Fruit fly (Drosophila melanogaster) whole organism, embryonic: ENCODE results near the gene orion.
A peak's percentile ranks its signal among the peaks of the same experiment; 100 is the strongest.

Experiments used
- CG1024 ChIP-seq: fragments of 200-800 bp; sonication (Bioruptor generic); IDR thresholded peaks from 2 replicates; pipeline ENCODE4 v1.3.6; 2022; ENCODE audit warnings: missing biosample characterization, missing genetic modification characterization
- CG10274 ChIP-seq: fragments of 200-800 bp; sonication (Bioruptor generic); optimal IDR thresholded peaks from 3 replicates; lab custom pipeline; 2017; ENCODE audit warnings: missing biosample characterization, mild to moderate bottlenecking, missing genetic modification characterization
- CG10654 ChIP-seq: fragments of 200-800 bp; sonication (Bioruptor generic); optimal IDR thresholded peaks from 2 replicates; lab custom pipeline; 2016; ENCODE audit warnings: missing biosample characterization, missing genetic modification characterization
- CG10979 ChIP-seq: fragments of 200-800 bp; sonication (Bioruptor generic); optimal IDR thresholded peaks from 2 replicates; lab custom pipeline; 2018; ENCODE audit warnings: missing biosample characterization, mild to moderate bottlenecking, missing genetic modification characterization, moderate library complexity
- CG11560 ChIP-seq: fragments of 200-800 bp; sonication (Bioruptor generic); IDR thresholded peaks from 3 replicates; pipeline ENCODE4 v1.3.6; 2022; ENCODE audit warnings: missing biosample characterization, missing genetic modification characterization
- CG12104 ChIP-seq: fragments of 200-800 bp; sonication (Bioruptor generic); optimal IDR thresholded peaks from 3 replicates; lab custom pipeline; 2016; ENCODE audit warnings: missing biosample characterization, missing genetic modification characterization
- CG13624 ChIP-seq: fragments of 200-800 bp; sonication (Bioruptor generic); optimal IDR thresholded peaks from 2 replicates; lab custom pipeline; 2016; ENCODE audit warnings: missing biosample characterization, missing genetic modification characterization
- CG15269 ChIP-seq: fragments of 200-800 bp; sonication (Bioruptor generic); optimal IDR thresholded peaks from 2 replicates; lab custom pipeline; 2018; ENCODE audit warnings: missing biosample characterization, mild to moderate bottlenecking, missing genetic modification characterization, moderate library complexity
- CG1529 ChIP-seq: fragments of 200-800 bp; sonication (Bioruptor generic); optimal IDR thresholded peaks from 3 replicates; lab custom pipeline; 2018; ENCODE audit warnings: missing biosample characterization, missing genetic modification characterization
- CG17328 ChIP-seq: fragments of 200-800 bp; sonication (Bioruptor generic); IDR thresholded peaks from 2 replicates; pipeline ENCODE4 v1.3.6; 2022; ENCODE audit warnings: missing biosample characterization, missing genetic modification characterization
- CG17359 ChIP-seq: fragments of 200-800 bp; sonication (Bioruptor generic); optimal IDR thresholded peaks from 3 replicates; lab custom pipeline; 2018; ENCODE audit warnings: missing biosample characterization, mild to moderate bottlenecking, missing genetic modification characterization, moderate library complexity
- CG17829 ChIP-seq: fragments of 200-800 bp; optimal IDR thresholded peaks from 2 replicates; lab custom pipeline; 2019; ENCODE audit warnings: missing biosample characterization, mild to moderate bottlenecking, missing genetic modification characterization, moderate library complexity
- CG2199 ChIP-seq: fragments of 200-800 bp; sonication (Bioruptor generic); IDR thresholded peaks from 3 replicates; pipeline ENCODE4 v1.3.6; 2022; ENCODE audit warnings: missing biosample characterization, missing genetic modification characterization
- CG2678 ChIP-seq: fragments of 200-800 bp; sonication (Bioruptor generic); optimal IDR thresholded peaks from 3 replicates; lab custom pipeline; 2019; ENCODE audit warnings: missing biosample characterization, mild to moderate bottlenecking, missing genetic modification characterization, moderate library complexity
- CG2712 ChIP-seq: fragments of 200-800 bp; optimal IDR thresholded peaks from 3 replicates; lab custom pipeline; 2019; ENCODE audit warnings: missing biosample characterization, mild to moderate bottlenecking, missing genetic modification characterization, moderate library complexity
- CG30403 ChIP-seq: fragments of 200-800 bp; sonication (Bioruptor generic); optimal IDR thresholded peaks from 3 replicates; lab custom pipeline; 2016; ENCODE audit warnings: missing biosample characterization, missing genetic modification characterization
- CG31441 ChIP-seq: fragments of 200-800 bp; sonication (Bioruptor generic); IDR thresholded peaks from 2 replicates; pipeline ENCODE4 v1.3.6; 2022; ENCODE audit warnings: missing biosample characterization, missing genetic modification characterization
- CG5245 ChIP-seq: fragments of 200-800 bp; sonication (Bioruptor generic); optimal IDR thresholded peaks from 3 replicates; lab custom pipeline; 2016; ENCODE audit warnings: missing biosample characterization, missing genetic modification characterization
- CG8924 ChIP-seq: fragments of 200-800 bp; optimal IDR thresholded peaks from 3 replicates; lab custom pipeline; 2019; ENCODE audit warnings: missing biosample characterization, mild to moderate bottlenecking, missing genetic modification characterization, moderate library complexity
- D ChIP-seq, 2 experiments: fragments of 200-800 bp in 1 of 2; fragments of >200 bp in 1 of 2; sonication (Bioruptor generic) in 1 of 2; optimal IDR thresholded peaks; 2 replicates in 1 of 2; 3 replicates in 1 of 2; lab custom pipeline; 2017; ENCODE audit warnings: mild to moderate bottlenecking in 1 of 2, missing biosample characterization in 1 of 2, missing genetic modification characterization in 1 of 2, missing genetic modification reagents in 1 of 2
- Dbx ChIP-seq: fragments of 200-800 bp; sonication (Bioruptor generic); IDR thresholded peaks from 3 replicates; pipeline ENCODE4 v1.3.6; 2022; ENCODE audit warnings: missing biosample characterization, missing genetic modification characterization
- Drgx ChIP-seq: fragments of 200-800 bp; sonication (Bioruptor generic); IDR thresholded peaks from 2 replicates; pipeline ENCODE4 v1.3.6; 2022; ENCODE audit warnings: missing biosample characterization, missing genetic modification characterization
- Eip74EF ChIP-seq, 2 experiments: fragments of 200-800 bp in 1 of 2; fragments of >200 bp in 1 of 2; sonication (Bioruptor generic) in 1 of 2; optimal IDR thresholded peaks; 2 replicates each; lab custom pipeline; 2017 to 2019; ENCODE audit warnings: missing biosample characterization in 2 of 2, missing genetic modification characterization in 2 of 2, mild to moderate bottlenecking in 1 of 2, moderate library complexity in 1 of 2
- Fer1 ChIP-seq: fragments of 200-800 bp; sonication (Bioruptor generic); optimal IDR thresholded peaks from 2 replicates; lab custom pipeline; 2017; ENCODE audit warnings: missing biosample characterization, mild to moderate bottlenecking, missing genetic modification characterization
- H2.0 ChIP-seq: fragments of 200-800 bp; sonication (Bioruptor generic); IDR thresholded peaks from 2 replicates; pipeline ENCODE4 v1.3.6; 2022; ENCODE audit warnings: missing biosample characterization, missing genetic modification characterization
- Med ChIP-seq: fragments of 200-800 bp; sonication (Bioruptor generic); peaks from one replicate; lab custom pipeline; 2016; ENCODE audit warnings: missing biosample characterization, missing genetic modification characterization, mild to moderate bottlenecking, inconsistent platforms, moderate library complexity
- Pdp1 ChIP-seq, 2 experiments: fragments of 200-800 bp; sonication (Bioruptor generic); optimal IDR thresholded peaks; 3 replicates each; lab custom pipeline; 2016; ENCODE audit warnings: missing biosample characterization in 2 of 2, missing genetic modification characterization in 2 of 2, mild to moderate bottlenecking in 1 of 2, moderate library complexity in 1 of 2
- Rx ChIP-seq: fragments of 200-800 bp; sonication (Bioruptor generic); IDR thresholded peaks from 2 replicates; pipeline ENCODE4 v1.3.6; 2022; ENCODE audit warnings: missing biosample characterization, missing genetic modification characterization
- Sox102F ChIP-seq: fragments of 200-800 bp; sonication (Bioruptor generic); optimal IDR thresholded peaks from 2 replicates; lab custom pipeline; 2018; ENCODE audit warnings: missing biosample characterization, mild to moderate bottlenecking, missing genetic modification characterization, moderate library complexity
- Ssrp ChIP-seq: fragments of 200-800 bp; sonication (Bioruptor generic); optimal IDR thresholded peaks from 2 replicates; lab custom pipeline; 2018; ENCODE audit warnings: missing biosample characterization, mild to moderate bottlenecking, missing genetic modification characterization, moderate library complexity
- Taf1 ChIP-seq: fragments of 200-800 bp; sonication (Bioruptor generic); IDR thresholded peaks from 2 replicates; pipeline ENCODE4 v1.3.6; 2022; ENCODE audit warnings: missing biosample characterization, missing genetic modification characterization
- Tbp ChIP-seq: fragments of >200 bp; optimal IDR thresholded peaks from 2 replicates; lab custom pipeline; 2018; ENCODE audit warnings: missing biosample characterization, missing genetic modification characterization
- chinmo ChIP-seq: fragments of 200-800 bp; sonication (Bioruptor generic); IDR thresholded peaks from 4 replicates; pipeline ENCODE4 v1.3.6; 2022; ENCODE audit warnings: missing biosample characterization, missing genetic modification characterization; ENCODE audit not compliant: partially characterized antibody
- chn ChIP-seq: fragments of 200-800 bp; sonication (Bioruptor generic); optimal IDR thresholded peaks from 2 replicates; lab custom pipeline; 2016; ENCODE audit warnings: missing biosample characterization, missing genetic modification characterization
- dmrt99B ChIP-seq: fragments of 200-800 bp; sonication (Bioruptor generic); optimal IDR thresholded peaks from 2 replicates; lab custom pipeline; 2018; ENCODE audit warnings: missing biosample characterization, mild to moderate bottlenecking, missing genetic modification characterization, moderate library complexity
- ems ChIP-seq: fragments of 200-800 bp; sonication (Bioruptor generic); optimal IDR thresholded peaks from 3 replicates; lab custom pipeline; 2016; ENCODE audit warnings: missing biosample characterization, missing genetic modification characterization
- exex ChIP-seq: fragments of 200-800 bp; sonication (Bioruptor generic); optimal IDR thresholded peaks from 4 replicates; lab custom pipeline; 2018; ENCODE audit warnings: missing biosample characterization, mild to moderate bottlenecking, missing genetic modification characterization, moderate library complexity
- grau ChIP-seq: fragments of 200-800 bp; optimal IDR thresholded peaks from 3 replicates; lab custom pipeline; 2019; ENCODE audit warnings: missing biosample characterization, mild to moderate bottlenecking, missing genetic modification characterization, moderate library complexity
- ind ChIP-seq: fragments of 200-800 bp; sonication (Bioruptor generic); optimal IDR thresholded peaks from 3 replicates; lab custom pipeline; 2016; ENCODE audit warnings: missing biosample characterization, missing genetic modification characterization
- kay ChIP-seq: fragments of 200-800 bp; sonication (Bioruptor generic); optimal IDR thresholded peaks from 2 replicates; lab custom pipeline; 2016; ENCODE audit warnings: missing biosample characterization, missing genetic modification characterization
- nau ChIP-seq: fragments of 200-800 bp; sonication (Bioruptor generic); optimal IDR thresholded peaks from 3 replicates; lab custom pipeline; 2017; ENCODE audit warnings: missing biosample characterization, mild to moderate bottlenecking, missing genetic modification characterization, missing genetic modification reagents
- nmo ChIP-seq: fragments of 200-800 bp; sonication (Bioruptor generic); optimal IDR thresholded peaks from 2 replicates; lab custom pipeline; 2018; ENCODE audit warnings: missing biosample characterization, mild to moderate bottlenecking, missing genetic modification characterization, moderate library complexity
- sens ChIP-seq: fragments of 200-800 bp; sonication (Bioruptor generic); peaks from one replicate; lab custom pipeline; 2016; ENCODE audit warnings: missing biosample characterization, missing genetic modification characterization
- seq ChIP-seq: fragments of 200-800 bp; sonication (Bioruptor generic); IDR thresholded peaks from 2 replicates; pipeline ENCODE4 v1.3.6; 2022; ENCODE audit warnings: missing biosample characterization, missing genetic modification characterization
- sisA ChIP-seq: fragments of 200-800 bp; sonication (Bioruptor generic); IDR thresholded peaks from 2 replicates; pipeline ENCODE4 v1.3.6; 2022; ENCODE audit warnings: missing biosample characterization, missing genetic modification characterization
- slbo ChIP-seq: fragments of 200-800 bp; sonication (Bioruptor generic); IDR thresholded peaks from 2 replicates; pipeline ENCODE4 v1.3.6; 2022; ENCODE audit warnings: missing biosample characterization, missing genetic modification characterization
- ssp ChIP-seq: fragments of 200-800 bp; sonication (Bioruptor generic); IDR thresholded peaks from 2 replicates; pipeline ENCODE4 v1.3.6; 2022; ENCODE audit warnings: missing biosample characterization, missing genetic modification characterization
- stc ChIP-seq: fragments of 200-800 bp; sonication (Bioruptor generic); IDR thresholded peaks from 2 replicates; pipeline ENCODE4 v1.3.6; 2022; ENCODE audit warnings: missing biosample characterization, missing genetic modification characterization
- ttk ChIP-seq: fragments of 200-800 bp; sonication (Bioruptor generic); IDR thresholded peaks from 2 replicates; pipeline ENCODE4 v2.1.2; 2022; ENCODE audit warnings: missing biosample characterization, missing genetic modification characterization

Gene orion

DNA sequence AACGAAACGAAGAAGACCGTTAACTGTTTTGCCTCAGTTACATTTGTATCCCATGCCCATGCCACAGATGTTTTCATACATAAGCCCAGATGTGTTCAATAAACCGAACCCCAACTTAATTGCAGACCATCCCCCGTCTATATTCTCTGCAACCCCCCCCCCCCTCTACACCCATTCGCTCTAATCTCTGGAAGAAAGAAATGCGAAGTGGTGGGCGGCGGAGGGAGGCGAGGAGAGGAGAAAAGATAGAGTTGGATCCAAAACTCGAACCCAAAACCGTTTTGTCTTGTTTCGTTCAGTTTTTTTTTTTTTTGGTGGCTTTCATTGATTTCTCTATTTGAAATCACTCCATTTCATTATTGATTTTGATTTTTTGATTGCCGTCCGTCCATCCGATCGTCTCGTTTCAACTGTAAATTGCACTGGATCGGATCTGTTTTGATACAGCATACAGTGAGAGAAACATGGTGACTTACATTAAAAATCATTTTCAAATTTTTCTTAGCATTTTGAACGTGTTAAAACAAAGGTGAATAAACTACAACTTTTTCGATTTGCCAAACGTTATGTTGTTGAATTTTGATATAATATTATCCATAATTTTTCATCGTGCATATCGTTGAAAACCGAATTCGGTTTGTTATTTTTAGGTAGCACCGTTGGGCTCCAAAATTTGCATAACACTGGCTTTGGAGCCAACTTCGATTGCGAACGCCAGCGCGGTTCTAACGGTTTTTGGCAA, 29.0 kb upstream of the orion start (continued):
- TF ChIP-seq exex (tag; lab: Kevin White, UChicago), result no peak
- peak; percentile 47 for TF ChIP-seq CG2712 (tag; lab: Kevin White, UChicago)
- TF ChIP-seq Drgx, result peak; percentile 35; the same call in 1 of the 2 replicates
- no peak for TF ChIP-seq seq (GFP tag; lab: Robert Waterston, UW)
- no peak for TF ChIP-seq Tbp (GFP tag; lab: Kevin White, UChicago)
- peak; percentile 20; the same call in 1 of the 2 replicates for TF ChIP-seq H2.0 (GFP tag; lab: Robert Waterston, UW)
- no peak for TF ChIP-seq Taf1
- TF ChIP-seq CG2199, result no peak
- no peak for TF ChIP-seq nau
- peak; percentile 2 for TF ChIP-seq CG1529 (GFP tag; lab: Kevin White, UChicago)
- no peak for TF ChIP-seq CG10274 (GFP tag; lab: Kevin White, UChicago)
- TF ChIP-seq ems, result peak; percentile 9
- peak; percentile 14 for TF ChIP-seq CG5245
- TF ChIP-seq D (optimal IDR thresholded peaks at IDR 0.05; lab: Kevin White, UChicago), result no peak
- TF ChIP-seq D (GFP tag; optimal IDR thresholded peaks at IDR 0.05; lab: Kevin White, UChicago), result peak; percentile 4
- TF ChIP-seq kay (GFP tag; lab: Kevin White, UChicago), result no peak
- TF ChIP-seq nmo, result peak; percentile 49
- TF ChIP-seq ind (GFP tag; lab: Kevin White, UChicago), result peak; percentile 36
- TF ChIP-seq chinmo (GFP tag; lab: Robert Waterston, UW), result no peak
- TF ChIP-seq slbo (GFP tag; lab: Robert Waterston, UW), result no peak
- peak; percentile 91 for TF ChIP-seq sens (GFP tag; lab: Kevin White, UChicago)
- no peak for TF ChIP-seq CG15269
- peak; percentile 77 for TF ChIP-seq Sox102F (GFP tag; lab: Kevin White, UChicago)
- no peak for TF ChIP-seq Fer1 (GFP tag; lab: Kevin White, UChicago)
- no peak for TF ChIP-seq Dbx (GFP tag; lab: Robert Waterston, UW)
- TF ChIP-seq dmrt99B (tag; lab: Kevin White, UChicago), result peak; percentile 56
- TF ChIP-seq CG11560 (tag; lab: Robert Waterston, UW), result no peak
- TF ChIP-seq CG2678 (tag; lab: Kevin White, UChicago), result peak; percentile 33
- peak; percentile 43 for TF ChIP-seq CG30403 (GFP tag; lab: Kevin White, UChicago)
- TF ChIP-seq Med (GFP tag; lab: Kevin White, UChicago), result peak; percentile 77
- peak; percentile 28 for TF ChIP-seq chn
- TF ChIP-seq CG8924 (tag; lab: Kevin White, UChicago), result peak; percentile 8
- peak; percentile 11 for TF ChIP-seq grau
- 0 out of 2 replicates have a peak, but pooled peaks have one; percentile 28 for TF ChIP-seq stc (GFP tag; lab: Robert Waterston, UW)
- TF ChIP-seq ttk, result no peak
- TF ChIP-seq CG10654 (GFP tag; lab: Kevin White, UChicago), result peak; percentile 7
- 0 out of 2 replicates have a peak, but pooled peaks have one; percentile 12 for TF ChIP-seq ssp (GFP tag; lab: Robert Waterston, UW)
- TF ChIP-seq CG17328 (GFP tag; lab: Robert Waterston, UW), result peak; percentile 43; the same call in 1 of the 2 replicates
- peak; percentile 49 for TF ChIP-seq CG10979
- TF ChIP-seq CG17829, result peak; percentile 23
- peak in 1 of 2 experiments; percentile 22 for TF ChIP-seq Pdp1 (GFP tag; optimal IDR thresholded peaks at IDR 0.05; lab: Kevin White, UChicago)
- TF ChIP-seq sisA (GFP tag; lab: Robert Waterston, UW), result peak; percentile 48
- peak in 1 of 2 experiments; percentile 32 for TF ChIP-seq Eip74EF (GFP tag; optimal IDR thresholded peaks at IDR 0.05; lab: Kevin White, UChicago)
- no peak for TF ChIP-seq CG12104 (GFP tag; lab: Kevin White, UChicago)
- TF ChIP-seq Rx (GFP tag; lab: Robert Waterston, UW), result no peak
- 0 out of 2 replicates have a peak, but pooled peaks have one; percentile 4 for TF ChIP-seq CG1024 (GFP tag; lab: Robert Waterston, UW)
- TF ChIP-seq Ssrp (tag; lab: Kevin White, UChicago), result peak; percentile 39
- peak; percentile 48 for TF ChIP-seq CG17359 (tag; lab: Kevin White, UChicago)
- peak; percentile 30; the same call in 1 of the 2 replicates for TF ChIP-seq CG31441 (GFP tag; lab: Robert Waterston, UW)
- TF ChIP-seq CG13624, result no peak
